Worm (Caenorhabditis elegans) whole organism, late embryonic: ENCODE results near the gene K04A8.1.

ENCODE experiments used
- K02D7.2 ChIP-seq: sonication (generic microtip); optimal IDR thresholded peaks from 2 replicates; lab custom pipeline; 2017; ENCODE audit warnings: mild to moderate bottlenecking, missing genetic modification characterization, missing compliant biosample characterization
- K09A11.1 ChIP-seq: sonication (generic microtip); optimal IDR thresholded peaks from 2 replicates; lab custom pipeline; 2017; ENCODE audit warnings: antibody characterized with exemption, mild to moderate bottlenecking, missing genetic modification characterization, missing compliant biosample characterization; ENCODE audit not compliant: insufficient read depth
- T23F11.4 ChIP-seq: fragments of 200-800 bp; sonication (Bioruptor generic); optimal IDR thresholded peaks from 2 replicates; lab custom pipeline; 2018; ENCODE audit warnings: mild to moderate bottlenecking, missing genetic modification characterization, missing compliant biosample characterization
- ama-1 ChIP-seq: fragments of 150-350 bp; optimal IDR thresholded peaks from 2 replicates; lab custom pipeline; 2014
- ceh-14 ChIP-seq: sonication (generic microtip); optimal IDR thresholded peaks from 2 replicates; lab custom pipeline; 2016; ENCODE audit warnings: missing genotype, missing genetic modification characterization, missing compliant biosample characterization
- ceh-19 ChIP-seq: fragments of 200-800 bp; sonication (Bioruptor generic); optimal IDR thresholded peaks from 2 replicates; lab custom pipeline; 2018; ENCODE audit warnings: mild to moderate bottlenecking, missing genetic modification characterization, missing compliant biosample characterization
- ceh-2 ChIP-seq: sonication (generic microtip); optimal IDR thresholded peaks from 2 replicates; lab custom pipeline; 2016; ENCODE audit warnings: missing genotype, missing genetic modification characterization, missing compliant biosample characterization
- ceh-24 ChIP-seq: sonication (generic microtip); optimal IDR thresholded peaks from 2 replicates; lab custom pipeline; 2016; ENCODE audit warnings: mild to moderate bottlenecking, missing genetic modification characterization, missing compliant biosample characterization
- ceh-31 ChIP-seq: sonication (generic microtip); optimal IDR thresholded peaks from 2 replicates; lab custom pipeline; 2016; ENCODE audit warnings: missing genetic modification characterization, missing compliant biosample characterization
- ceh-45 ChIP-seq: fragments of 200-800 bp; sonication (Bioruptor generic); IDR thresholded peaks from 2 replicates; pipeline ENCODE4 v1.3.6; 2022; ENCODE audit warnings: missing genetic modification reagents, missing genetic modification characterization, missing compliant biosample characterization
- ceh-9 ChIP-seq: sonication (generic microtip); optimal IDR thresholded peaks from 2 replicates; lab custom pipeline; 2016; ENCODE audit warnings: mild to moderate bottlenecking, missing genetic modification characterization, inconsistent platforms, missing compliant biosample characterization
- elt-2 ChIP-seq: sonication (generic microtip); optimal IDR thresholded peaks from 2 replicates; lab custom pipeline; 2016; ENCODE audit warnings: missing genetic modification reagents, missing genetic modification characterization, missing compliant biosample characterization
- ets-4 ChIP-seq: sonication (generic microtip); optimal IDR thresholded peaks from 2 replicates; lab custom pipeline; 2016; ENCODE audit warnings: missing genetic modification characterization, missing compliant biosample characterization
- eyg-1 ChIP-seq: sonication (generic microtip); optimal IDR thresholded peaks from 2 replicates; lab custom pipeline; 2016; ENCODE audit warnings: missing genotype, missing genetic modification characterization, missing compliant biosample characterization
- fax-1 ChIP-seq: sonication (generic microtip); optimal IDR thresholded peaks from 2 replicates; lab custom pipeline; 2016; ENCODE audit warnings: missing genotype, missing genetic modification characterization, missing compliant biosample characterization
- gmeb-2 ChIP-seq: sonication (generic microtip); optimal IDR thresholded peaks from 2 replicates; lab custom pipeline; 2016; ENCODE audit warnings: missing genetic modification characterization, inconsistent platforms, missing compliant biosample characterization
- hlh-15 ChIP-seq: sonication (generic microtip); optimal IDR thresholded peaks from 2 replicates; lab custom pipeline; 2016; ENCODE audit warnings: missing genetic modification characterization, missing compliant biosample characterization
- hlh-6 ChIP-seq: sonication (generic microtip); optimal IDR thresholded peaks from 2 replicates; lab custom pipeline; 2016; ENCODE audit warnings: missing genotype, missing genetic modification characterization, missing compliant biosample characterization
- hlh-8 ChIP-seq: sonication (generic microtip); optimal IDR thresholded peaks from 2 replicates; lab custom pipeline; 2016; ENCODE audit warnings: missing genotype, missing genetic modification characterization, missing compliant biosample characterization
- lin-11 ChIP-seq: fragments of 200-800 bp; sonication (Bioruptor generic); optimal IDR thresholded peaks from 2 replicates; lab custom pipeline; 2018; ENCODE audit warnings: mild to moderate bottlenecking, missing genetic modification characterization, missing compliant biosample characterization
- madf-2 ChIP-seq: sonication (generic microtip); optimal IDR thresholded peaks from 2 replicates; lab custom pipeline; 2017; ENCODE audit warnings: missing genetic modification characterization, missing compliant biosample characterization
- mec-3 ChIP-seq: sonication (generic microtip); optimal IDR thresholded peaks from 2 replicates; lab custom pipeline; 2016; ENCODE audit warnings: borderline replicate concordance, missing genetic modification characterization, missing compliant biosample characterization
- nhr-11 ChIP-seq: fragments of 150-350 bp; optimal IDR thresholded peaks from 2 replicates; lab custom pipeline; 2014; ENCODE audit warnings: missing biosample characterization, missing genetic modification characterization
- pat-9 ChIP-seq: fragments of 200-800 bp; sonication (Bioruptor generic); optimal IDR thresholded peaks from 2 replicates; lab custom pipeline; 2018; ENCODE audit warnings: mild to moderate bottlenecking, missing genetic modification characterization, moderate library complexity, missing compliant biosample characterization
- pax-1 ChIP-seq: fragments of 150-350 bp; optimal IDR thresholded peaks from 2 replicates; lab custom pipeline; 2014; ENCODE audit warnings: missing biosample characterization, missing genetic modification characterization
- pha-4 ChIP-seq: fragments of 150-350 bp; optimal IDR thresholded peaks from 2 replicates; lab custom pipeline; 2018; ENCODE audit warnings: missing biosample characterization, missing genetic modification reagents, missing genetic modification characterization
- pros-1 ChIP-seq: fragments of 150-350 bp; optimal IDR thresholded peaks from 2 replicates; lab custom pipeline; 2014; ENCODE audit warnings: missing biosample characterization, missing genetic modification reagents, missing genetic modification characterization
- ref-2 ChIP-seq: sonication (generic microtip); optimal IDR thresholded peaks from 2 replicates; lab custom pipeline; 2016; ENCODE audit warnings: missing genetic modification characterization, missing compliant biosample characterization
- rnt-1 ChIP-seq: sonication (generic microtip); optimal IDR thresholded peaks from 2 replicates; lab custom pipeline; 2016; ENCODE audit warnings: missing genetic modification characterization, missing compliant biosample characterization
- sdc-2 ChIP-seq: sonication (generic microtip); optimal IDR thresholded peaks from 2 replicates; lab custom pipeline; 2016; ENCODE audit warnings: missing genotype, missing genetic modification characterization, missing compliant biosample characterization
- tbx-7 ChIP-seq: sonication (generic microtip); optimal IDR thresholded peaks from 2 replicates; lab custom pipeline; 2016; ENCODE audit warnings: missing genotype, missing genetic modification characterization, missing compliant biosample characterization
- unc-42 ChIP-seq: sonication (generic microtip); optimal IDR thresholded peaks from 2 replicates; lab custom pipeline; 2016; ENCODE audit warnings: missing genotype, missing genetic modification characterization, missing compliant biosample characterization
- unc-86 ChIP-seq: sonication (generic microtip); optimal IDR thresholded peaks from 2 replicates; lab custom pipeline; 2016; ENCODE audit warnings: missing genetic modification characterization, missing compliant biosample characterization

The K04A8.1 gene

DNA sequence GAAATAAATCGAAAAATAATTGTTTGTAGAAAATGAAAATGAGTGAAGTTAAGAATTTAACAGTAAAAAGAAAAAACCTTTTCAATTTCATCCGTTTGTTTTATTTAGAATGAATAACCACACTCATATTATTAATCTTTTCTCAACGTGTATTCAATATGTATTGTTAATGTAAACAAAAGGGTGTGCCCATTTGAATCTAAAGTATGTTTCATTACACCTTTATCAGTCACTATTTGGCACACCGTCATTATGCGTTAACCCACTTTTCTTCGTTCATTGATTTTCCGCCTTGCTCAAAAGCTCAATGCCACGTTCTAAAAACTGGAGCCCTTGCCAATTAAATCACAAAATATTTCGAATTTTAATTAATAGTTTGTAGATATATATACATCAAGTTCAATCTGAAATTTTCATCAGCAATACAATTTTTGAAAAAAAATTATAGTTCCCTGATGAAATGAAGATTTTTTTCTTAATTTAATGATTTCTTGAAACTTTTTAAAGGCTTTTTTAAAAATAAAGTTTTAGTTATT lies at the start of gene K04A8.1:
Gene K04A8.1 (plus strand): TSS at position 486 of the 536 bp plus-strand sequence.
- no peak for TF ChIP-seq rnt-1
- TF ChIP-seq sdc-2, result no peak
- TF ChIP-seq ama-1, result no peak
- TF ChIP-seq unc-86, result no peak
- no peak for TF ChIP-seq nhr-11 (tag; lab: Kevin White, UChicago)
- TF ChIP-seq eyg-1 (tag; lab: Kevin White, UChicago), result no peak
- TF ChIP-seq ceh-24 (tag; lab: Kevin White, UChicago), result no peak
- TF ChIP-seq mec-3 (tag; lab: Kevin White, UChicago), result no peak
- TF ChIP-seq ceh-19 (GFP tag; lab: Kevin White, UChicago), result no peak
- TF ChIP-seq elt-2 (tag; lab: Kevin White, UChicago), result no peak
- TF ChIP-seq fax-1, result no peak

DNA sequence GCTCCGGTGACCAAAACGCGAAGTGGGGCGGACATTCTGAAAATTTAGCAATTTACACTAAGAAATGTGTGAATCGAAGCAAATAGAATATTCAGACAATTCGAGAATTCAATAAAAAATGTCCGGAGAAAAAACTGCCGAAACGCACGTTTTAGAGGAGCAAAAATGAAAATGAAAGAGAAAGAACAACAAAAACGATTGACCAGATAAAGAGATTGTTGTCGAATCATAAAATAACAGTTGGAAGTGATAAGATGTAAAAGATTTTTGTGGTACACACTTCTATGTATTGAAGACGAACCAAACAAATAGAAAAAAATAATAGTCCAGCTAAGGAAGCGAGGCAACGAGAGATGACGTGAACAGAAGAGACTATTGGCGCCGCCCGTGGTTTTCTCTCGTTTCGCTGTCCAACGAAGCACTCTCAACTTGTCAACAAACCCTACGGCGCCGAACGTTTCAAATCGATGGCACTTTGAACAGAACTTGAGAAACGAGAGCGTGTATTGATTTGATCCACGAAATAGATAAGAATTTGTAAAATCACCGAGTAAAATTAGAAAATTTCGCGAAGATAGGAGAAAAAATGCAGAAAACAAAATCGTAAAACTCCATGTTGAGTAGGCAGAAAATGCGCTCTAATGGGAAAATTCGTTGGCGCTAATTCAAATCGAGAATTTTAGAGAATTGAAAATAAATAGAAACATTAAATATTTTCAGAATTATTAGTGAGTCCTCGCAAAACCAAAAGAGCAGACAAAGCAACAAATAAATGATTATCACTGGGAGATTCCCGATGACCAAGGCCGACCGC lies 49.4 kb upstream of the K04A8.1 start, which contains the start of gene mdh-1:
Gene mdh-1 (minus strand): TSS at position 36 of the 814 bp plus-strand sequence.
- TF ChIP-seq nhr-11 (tag; lab: Kevin White, UChicago), result no peak
- TF ChIP-seq pha-4 (tag; lab: Kevin White, UChicago), result no peak
- TF ChIP-seq ets-4 (tag; lab: Kevin White, UChicago), result no peak
- no peak for TF ChIP-seq unc-42
- TF ChIP-seq gmeb-2 (tag; lab: Kevin White, UChicago), result no peak
- no peak for TF ChIP-seq ref-2
- TF ChIP-seq madf-2 (tag; lab: Kevin White, UChicago), result no peak
- no peak for TF ChIP-seq K09A11.1

DNA sequence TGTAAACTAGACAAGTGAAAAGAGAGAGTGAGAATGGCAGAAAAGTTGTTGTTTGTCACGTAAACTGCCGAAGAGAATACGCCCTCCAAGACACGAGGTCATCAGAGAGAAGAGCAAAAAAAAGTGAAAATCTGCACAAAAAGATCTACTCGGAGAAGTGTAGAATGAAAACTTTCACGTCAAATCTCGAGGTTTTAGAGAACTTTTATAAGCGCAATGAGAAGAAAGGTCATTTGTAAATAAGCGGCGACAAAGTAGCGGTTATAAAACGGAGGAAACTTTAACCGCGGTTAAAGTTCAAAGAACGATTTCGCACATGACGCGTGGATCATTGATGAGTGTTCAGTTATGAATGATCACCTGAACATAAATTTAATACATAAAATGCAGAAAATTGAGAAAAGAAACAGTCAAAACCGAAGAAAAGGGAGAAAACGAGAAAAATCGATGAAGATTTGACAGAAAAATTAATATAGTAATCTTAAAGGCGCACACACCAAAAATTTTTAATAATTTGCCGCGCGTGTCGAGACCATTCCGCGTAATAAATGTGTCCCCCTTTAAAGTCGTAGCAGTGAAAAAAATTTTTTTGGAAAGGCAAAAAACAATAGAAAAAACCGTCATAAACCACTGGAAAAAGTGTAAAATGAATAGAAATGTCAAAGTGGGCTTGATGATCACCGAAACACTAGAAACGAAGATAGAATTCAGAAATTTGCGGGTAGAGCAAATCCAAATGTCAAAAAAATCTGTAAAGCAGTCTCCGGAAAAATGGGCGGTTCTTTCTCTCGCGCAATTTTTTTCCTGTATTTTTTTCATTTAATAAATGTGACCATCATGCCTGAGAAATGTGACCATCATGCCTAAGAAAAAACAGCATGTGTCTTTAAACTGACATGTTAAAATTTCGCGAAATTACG lies 48.6 kb upstream of the K04A8.1 start:
- TF ChIP-seq hlh-6 (tag; lab: Kevin White, UChicago), result no peak
- no peak for TF ChIP-seq hlh-15 (tag; lab: Kevin White, UChicago)
- TF ChIP-seq T23F11.4 (GFP tag; lab: Kevin White, UChicago), result no peak
- no peak for TF ChIP-seq pax-1
- TF ChIP-seq lin-11 (tag; lab: Kevin White, UChicago), result no peak
- no peak for TF ChIP-seq madf-2 (tag; lab: Kevin White, UChicago)
- TF ChIP-seq ceh-31 (tag; lab: Kevin White, UChicago), result no peak
- TF ChIP-seq mec-3 (tag; lab: Kevin White, UChicago), result no peak
- TF ChIP-seq nhr-11 (tag; lab: Kevin White, UChicago), result no peak
- no peak for TF ChIP-seq ets-4 (tag; lab: Kevin White, UChicago)
- TF ChIP-seq ceh-14 (tag; lab: Kevin White, UChicago), result no peak
- TF ChIP-seq pros-1 (tag; lab: Kevin White, UChicago), result no peak
- no peak for TF ChIP-seq ceh-2
- TF ChIP-seq pat-9 (tag; lab: Kevin White, UChicago), result no peak
- no peak for TF ChIP-seq K02D7.2
- no peak for TF ChIP-seq tbx-7

DNA sequence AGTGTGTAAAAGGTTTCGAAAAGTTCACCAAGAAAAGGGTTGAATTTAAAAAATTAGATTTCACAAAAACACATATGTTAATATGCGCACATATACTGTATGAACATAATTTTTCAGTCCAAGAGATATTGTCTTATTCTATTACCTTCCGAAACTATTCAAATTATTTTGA lies 48.0 kb upstream of the K04A8.1 start, which contains the start of gene F46E10.3:
Gene F46E10.3 (plus strand): TSS at position 73 of the 172 bp plus-strand sequence.
- TF ChIP-seq hlh-8 (tag; lab: Kevin White, UChicago), result no peak
- no peak for TF ChIP-seq ceh-45
- no peak for TF ChIP-seq ceh-9 (tag; lab: Kevin White, UChicago)
- TF ChIP-seq, all 69 proteins: peak for 0
